Worm (Caenorhabditis elegans): Measurements from ENCODE around the gene msd-2.

msd-2 gene

DNA sequence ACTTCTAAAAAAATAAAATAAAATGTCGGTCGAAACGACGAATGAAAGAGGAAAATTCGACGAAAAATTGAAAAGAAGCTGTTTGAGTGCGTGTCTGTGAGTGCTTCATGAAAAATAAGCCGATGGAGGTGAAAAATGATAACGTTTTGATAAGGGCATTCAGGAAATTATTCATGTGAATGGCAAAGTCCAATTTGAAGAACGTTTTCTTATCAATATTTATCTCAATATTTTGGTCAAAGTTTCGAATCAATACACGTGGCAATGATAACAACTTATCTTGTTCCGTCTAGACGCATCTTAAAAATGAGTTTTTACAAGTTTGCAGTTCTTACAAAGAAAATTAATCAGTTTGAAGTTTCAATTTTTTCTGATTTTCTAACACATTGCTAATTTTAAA, 30.3 kb downstream of the msd-2 start (continued):
- TF ChIP-seq hlh-26 (GFP tag; conservative IDR thresholded peaks at IDR 0.05) (no peak), F33H1.4 (GFP tag; IDR thresholded peaks at IDR 0.05) (no peak)

- peak; percentile 31 for TF ChIP-seq nhr-80 (tag; optimal IDR thresholded peaks at IDR 0.05)
- TF ChIP-seq snpc-3.4 (tag; optimal IDR thresholded peaks at IDR 0.05), result no peak
- TF ChIP-seq atf-7 (tag; optimal IDR thresholded peaks at IDR 0.05), result no peak
Observed at ce11 chrIV:10060795-10061194, 31.9 kb downstream of the msd-2 start.

ce11 chrIV:10062728-10063127, 33.8 kb downstream of the msd-2 start, which contains the start of gene ipla-7:
TSS of gene ipla-7 (minus strand) at chrIV:10062849.
- TF ChIP-seq nhr-80 (tag; optimal IDR thresholded peaks at IDR 0.05), result peak; percentile 16
- TF ChIP-seq ztf-18 (tag; optimal IDR thresholded peaks at IDR 0.05), result no peak

- TF ChIP-seq bed-1 (GFP tag; IDR thresholded peaks at IDR 0.05), result no peak
- no peak for TF ChIP-seq madf-3 (GFP tag; IDR thresholded peaks at IDR 0.05)
- no peak for TF ChIP-seq sdz-38 (tag; optimal IDR thresholded peaks at IDR 0.05)
- no peak for TF ChIP-seq F57C9.4 (tag; optimal IDR thresholded peaks at IDR 0.05)
- no peak for TF ChIP-seq lag-1 (GFP tag; IDR thresholded peaks at IDR 0.05)
- no peak for TF ChIP-seq hrde-1 (tag; optimal IDR thresholded peaks at IDR 0.05; ENCODE audit: borderline replicate concordance)
- no peak for TF ChIP-seq T07F8.4 (tag; optimal IDR thresholded peaks at IDR 0.05)
- TF ChIP-seq mel-28 (tag; optimal IDR thresholded peaks at IDR 0.05; ENCODE audit: borderline replicate concordance), result no peak
- no peak for TF ChIP-seq fkh-3 (tag; optimal IDR thresholded peaks at IDR 0.05)
- no peak for TF ChIP-seq ztf-25 (GFP tag; IDR thresholded peaks at IDR 0.05)
- TF ChIP-seq ceh-79 (tag; optimal IDR thresholded peaks at IDR 0.05), result no peak
- TF ChIP-seq F49E8.2 (tag; optimal IDR thresholded peaks at IDR 0.05; ENCODE audit: insufficient read depth), result no peak
- TF ChIP-seq egl-44 (GFP tag; IDR thresholded peaks at IDR 0.05), result no peak
- TF ChIP-seq F57A8.1 (GFP tag; optimal IDR thresholded peaks at IDR 0.05), result no peak
- TF ChIP-seq K12H6.12 (tag; optimal IDR thresholded peaks at IDR 0.05), result no peak
Observed at ce11 chrIV:10063941-10064340, 35.1 kb downstream of the msd-2 start.

ce11 chrIV:10065159-10065558, 36.3 kb downstream of the msd-2 start:
- TF ChIP-seq nhr-80 (tag; optimal IDR thresholded peaks at IDR 0.05) (no peak), lin-26 (GFP tag; IDR thresholded peaks at IDR 0.05) (no peak), unc-62 (GFP tag; optimal IDR thresholded peaks at IDR 0.05) (no peak), aptf-2 (GFP tag; conservative IDR thresholded peaks at IDR 0.05) (no peak), hmg-20 (GFP tag; IDR thresholded peaks at IDR 0.05) (no peak), C06A6.2 (GFP tag; conservative IDR thresholded peaks at IDR 0.05) (no peak), pbrm-1 (GFP tag; IDR thresholded peaks at IDR 0.05) (no peak), hlh-12 (tag; optimal IDR thresholded peaks at IDR 0.05) (no peak), sdz-38 (tag; optimal IDR thresholded peaks at IDR 0.05) (no peak), aptf-3 (GFP tag; IDR thresholded peaks at IDR 0.05) (no peak), rcor-1 (GFP tag; IDR thresholded peaks at IDR 0.05) (no peak), ztf-18 (tag; optimal IDR thresholded peaks at IDR 0.05) (no peak), cebp-2 (GFP tag; IDR thresholded peaks at IDR 0.05) (no peak), attf-5 (GFP tag; optimal IDR thresholded peaks at IDR 0.05) (no peak), hsf-1 (GFP tag; IDR thresholded peaks at IDR 0.05) (no peak), lsy-27 (tag; optimal IDR thresholded peaks at IDR 0.05; ENCODE audit: borderline replicate concordance, insufficient read depth) (no peak), bed-1 (GFP tag; IDR thresholded peaks at IDR 0.05) (no peak), nfya-1 (tag; optimal IDR thresholded peaks at IDR 0.05; ENCODE audit: borderline replicate concordance, insufficient read depth) (no peak)

All from whole organism, young adult.